Worm (Caenorhabditis elegans) whole organism, L4/young adult: Measurements from ENCODE around the gene ptr-15.

ENCODE experiments used
- dao-5 ChIP-seq: sonication (generic microtip); optimal IDR thresholded peaks from 2 replicates; lab custom pipeline; 2016; ENCODE audit warnings: missing genotype, missing genetic modification characterization, moderate library complexity, missing compliant biosample characterization
- him-1 ChIP-seq: sonication (generic microtip); optimal IDR thresholded peaks from 2 replicates; lab custom pipeline; 2016; ENCODE audit warnings: missing genotype, missing genetic modification reagents, missing genetic modification characterization, missing compliant biosample characterization

- TF ChIP-seq dao-5 (tag; lab: Kevin White, UChicago), result no peak
- no peak for TF ChIP-seq him-1 (tag; lab: Kevin White, UChicago)
These were observed 13.6 kb downstream of the ptr-15 start, which contains the start of gene mec-1 for ce11 chrV:6956237-6956636.
